Worm (Caenorhabditis elegans) whole organism, L1 larva: ENCODE measurements around the gene srz-31.

Source experiments
- Y116A8C.19 ChIP-seq: sonication (generic microtip); optimal IDR thresholded peaks from 2 replicates; lab custom pipeline; 2016; ENCODE audit warnings: missing compliant biosample characterization, missing genetic modification characterization, borderline replicate concordance
- alr-1 ChIP-seq: fragments of 200-800 bp; sonication (Bioruptor generic); optimal IDR thresholded peaks from 2 replicates; lab custom pipeline; 2018; ENCODE audit warnings: borderline replicate concordance, mild to moderate bottlenecking, missing genetic modification characterization, missing compliant biosample characterization
- ama-1 ChIP-seq: fragments of 150-350 bp; optimal IDR thresholded peaks from 2 replicates; lab custom pipeline; 2014
- ceh-63 ChIP-seq: fragments of 200-800 bp; sonication (Bioruptor generic); optimal IDR thresholded peaks from 2 replicates; lab custom pipeline; 2018; ENCODE audit warnings: mild to moderate bottlenecking, missing genetic modification characterization, missing compliant biosample characterization
- efl-1 ChIP-seq, 4 experiments: fragments of 150-350 bp; optimal IDR thresholded peaks in 3 of 4; peaks in 1 of 4; 1 replicate in 1 of 4; 2 replicates in 3 of 4; lab custom pipeline; 2014; ENCODE audit warnings: missing biosample characterization in 2 of 4, missing genetic modification characterization in 2 of 4, missing genetic modification reagents in 2 of 4
- egl-13 ChIP-seq: sonication (generic microtip); optimal IDR thresholded peaks from 2 replicates; lab custom pipeline; 2016; ENCODE audit warnings: missing genotype, missing genetic modification reagents, missing genetic modification characterization, missing compliant biosample characterization
- egl-27 ChIP-seq, 2 experiments: fragments of 150-350 bp in 1 of 2; sonication (generic microtip); optimal IDR thresholded peaks; 3 replicates each; lab custom pipeline; 2017 to 2018; ENCODE audit warnings: missing biosample characterization in 2 of 2, missing genetic modification characterization in 2 of 2, missing genetic modification reagents in 2 of 2
- fkh-10 ChIP-seq: sonication (generic microtip); optimal IDR thresholded peaks from 2 replicates; lab custom pipeline; 2017; ENCODE audit warnings: missing biosample characterization, missing genetic modification reagents, missing genetic modification characterization
- fkh-8 ChIP-seq: sonication (generic microtip); optimal IDR thresholded peaks from 2 replicates; lab custom pipeline; 2016; ENCODE audit warnings: mild to moderate bottlenecking, missing genetic modification characterization, missing compliant biosample characterization
- fos-1 ChIP-seq: fragments of 150-350 bp; optimal IDR thresholded peaks from 2 replicates; lab custom pipeline; 2014; ENCODE audit warnings: missing biosample characterization, missing genetic modification characterization
- irx-1 ChIP-seq: sonication (generic microtip); optimal IDR thresholded peaks from 2 replicates; lab custom pipeline; 2016; ENCODE audit warnings: missing genetic modification characterization, missing compliant biosample characterization
- isw-1 ChIP-seq: fragments of 200-800 bp; sonication (Bioruptor generic); IDR thresholded peaks from 2 replicates; pipeline ENCODE4 v1.3.6; 2022; ENCODE audit warnings: missing genetic modification characterization, missing compliant biosample characterization
- jun-1 ChIP-seq: fragments of 150-350 bp; optimal IDR thresholded peaks from 2 replicates; lab custom pipeline; 2014; ENCODE audit warnings: missing biosample characterization, missing genetic modification reagents, missing genetic modification characterization
- lin-13 ChIP-seq: fragments of 150-350 bp; optimal IDR thresholded peaks from 2 replicates; lab custom pipeline; 2014; ENCODE audit warnings: missing biosample characterization, missing genetic modification reagents, missing genetic modification characterization
- lin-15B ChIP-seq: fragments of 150-350 bp; sonication (generic microtip); optimal IDR thresholded peaks from 3 replicates; lab custom pipeline; 2014; ENCODE audit warnings: missing biosample characterization, missing genetic modification characterization
- lin-39 ChIP-seq: fragments of 150-350 bp; optimal IDR thresholded peaks from 2 replicates; lab custom pipeline; 2014; ENCODE audit warnings: missing biosample characterization, missing genetic modification reagents, missing genetic modification characterization
- mdl-1 ChIP-seq, 2 experiments: fragments of 150-350 bp; optimal IDR thresholded peaks; 2 replicates each; lab custom pipeline; 2014 to 2017; ENCODE audit warnings: missing biosample characterization in 2 of 2, missing genetic modification characterization in 2 of 2, inconsistent platforms in 1 of 2
- mef-2 ChIP-seq: fragments of 150-350 bp; optimal IDR thresholded peaks from 2 replicates; lab custom pipeline; 2014; ENCODE audit warnings: missing biosample characterization, missing genetic modification characterization
- mep-1 ChIP-seq: fragments of 150-350 bp; optimal IDR thresholded peaks from 2 replicates; lab custom pipeline; 2014; ENCODE audit warnings: missing biosample characterization, missing genetic modification characterization
- nhr-20 ChIP-seq: sonication (generic microtip); optimal IDR thresholded peaks from 2 replicates; lab custom pipeline; 2016; ENCODE audit warnings: mild to moderate bottlenecking, missing genetic modification characterization, missing compliant biosample characterization
- nhr-237 ChIP-seq: fragments of 150-350 bp; optimal IDR thresholded peaks from 2 replicates; lab custom pipeline; 2014; ENCODE audit warnings: missing biosample characterization, missing genetic modification characterization
- nhr-47 ChIP-seq: sonication (generic microtip); optimal IDR thresholded peaks from 2 replicates; lab custom pipeline; 2016; ENCODE audit warnings: mild to moderate bottlenecking, missing genetic modification characterization, moderate library complexity, missing compliant biosample characterization
- nhr-76 ChIP-seq: sonication (generic microtip); optimal IDR thresholded peaks from 2 replicates; lab custom pipeline; 2017; ENCODE audit warnings: missing biosample characterization, missing genetic modification characterization
- nhr-77 ChIP-seq: fragments of 150-350 bp; optimal IDR thresholded peaks from 2 replicates; lab custom pipeline; 2014; ENCODE audit warnings: missing biosample characterization, missing genetic modification characterization
- nhr-90 ChIP-seq: sonication (generic microtip); optimal IDR thresholded peaks from 2 replicates; lab custom pipeline; 2016; ENCODE audit warnings: mild to moderate bottlenecking, missing genetic modification characterization, missing compliant biosample characterization; ENCODE audit not compliant: poor library complexity
- pax-3 ChIP-seq: fragments of 200-800 bp; sonication (Bioruptor generic); optimal IDR thresholded peaks from 2 replicates; lab custom pipeline; 2018; ENCODE audit warnings: mild to moderate bottlenecking, missing genetic modification characterization, moderate library complexity, missing compliant biosample characterization
- rnt-1 ChIP-seq: sonication (generic microtip); optimal IDR thresholded peaks from 2 replicates; lab custom pipeline; 2016; ENCODE audit warnings: mild to moderate bottlenecking, missing genetic modification characterization, moderate library complexity, missing compliant biosample characterization
- skn-1 ChIP-seq: fragments of 150-350 bp; optimal IDR thresholded peaks from 2 replicates; lab custom pipeline; 2014; ENCODE audit warnings: missing biosample characterization, missing genetic modification characterization
- sox-4 ChIP-seq: sonication (generic microtip); optimal IDR thresholded peaks from 2 replicates; lab custom pipeline; 2016; ENCODE audit warnings: missing genetic modification characterization, missing compliant biosample characterization
- sptf-1 ChIP-seq: fragments of 150-350 bp; optimal IDR thresholded peaks from 2 replicates; lab custom pipeline; 2014; ENCODE audit warnings: missing biosample characterization, missing genetic modification characterization
- sup-37 ChIP-seq: fragments of 200-800 bp; sonication (Bioruptor generic); optimal IDR thresholded peaks from 2 replicates; lab custom pipeline; 2018; ENCODE audit warnings: mild to moderate bottlenecking, missing genetic modification characterization, missing compliant biosample characterization
- swsn-7 ChIP-seq: sonication (generic microtip); optimal IDR thresholded peaks from 2 replicates; lab custom pipeline; 2016; ENCODE audit warnings: missing genetic modification characterization, missing compliant biosample characterization
- unc-62 ChIP-seq: fragments of 150-350 bp; optimal IDR thresholded peaks from 2 replicates; lab custom pipeline; 2014; ENCODE audit warnings: missing biosample characterization, missing genetic modification reagents, missing genetic modification characterization
- unc-86 ChIP-seq: sonication (generic microtip); optimal IDR thresholded peaks from 2 replicates; lab custom pipeline; 2016; ENCODE audit warnings: missing genetic modification characterization, missing compliant biosample characterization
- zag-1 ChIP-seq: fragments of 150-350 bp; optimal IDR thresholded peaks from 2 replicates; lab custom pipeline; 2014; ENCODE audit warnings: missing biosample characterization, missing genetic modification characterization
- ztf-11 ChIP-seq, 2 experiments: sonication (generic microtip); optimal IDR thresholded peaks; 2 replicates each; lab custom pipeline; 2016 to 2017; ENCODE audit warnings: missing genetic modification characterization in 2 of 2, missing biosample characterization in 1 of 2, missing compliant biosample characterization in 1 of 2
- ztf-4 ChIP-seq: fragments of 150-350 bp; optimal IDR thresholded peaks from 2 replicates; lab custom pipeline; 2014; ENCODE audit warnings: missing biosample characterization, missing genetic modification characterization

srz-31 gene

DNA sequence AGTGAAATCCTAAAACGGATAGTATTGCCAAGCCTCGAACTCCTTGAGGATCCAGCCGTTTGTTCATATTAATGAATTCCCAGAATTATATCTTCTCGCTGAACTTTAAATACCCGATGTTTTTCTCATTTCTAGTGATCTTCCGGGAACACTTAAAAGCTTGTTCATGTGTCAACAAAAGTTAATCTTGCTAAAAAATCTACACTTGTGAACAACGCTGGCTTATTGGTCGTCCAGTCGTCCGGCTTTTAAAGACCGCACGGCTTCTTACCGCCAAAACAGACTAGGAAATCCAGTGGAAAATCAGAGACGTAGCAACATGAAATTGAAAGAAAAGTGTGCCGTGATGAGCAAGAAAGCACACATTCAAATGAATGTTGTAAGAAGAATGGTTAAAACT, 16.1 kb downstream of the srz-31 start, which contains the start of gene oac-38:
Gene oac-38 (minus strand): TSS at position 101 of the 400 bp plus-strand sequence.
- TF ChIP-seq efl-1 (optimal IDR thresholded peaks at IDR 0.05; lab: Kevin White, UChicago) (no peak), efl-1 (GFP tag; optimal IDR thresholded peaks at IDR 0.05 in 1 of 2; lab: Kevin White, UChicago) (peak in 1 of 2 experiments; percentile 16), mef-2 (tag; lab: Kevin White, UChicago) (no peak)

DNA sequence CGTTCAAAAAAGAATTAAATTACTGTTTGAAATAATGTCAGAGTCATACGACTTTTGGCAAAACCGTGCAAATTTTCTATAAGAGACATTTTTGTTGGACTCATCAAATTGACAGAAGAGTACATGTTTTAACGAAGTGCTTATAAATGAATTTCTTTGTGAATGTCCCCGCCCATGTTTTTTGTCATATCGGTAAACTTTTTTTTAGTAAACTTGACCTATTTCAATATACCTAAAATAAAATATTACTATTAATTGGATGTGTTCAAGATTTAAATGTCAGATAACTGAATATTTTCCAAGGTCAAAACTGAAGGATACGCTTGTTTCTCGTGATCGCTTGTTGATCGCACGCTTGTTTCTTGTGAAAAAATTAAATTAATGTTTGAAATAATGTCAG, 20.9 kb downstream of the srz-31 start, which contains the start of gene R05A10.8:
Gene R05A10.8 (minus strand): TSS at position 101 of the 400 bp plus-strand sequence.
- TF ChIP-seq lin-39 (tag; lab: Kevin White, UChicago) = no peak
- TF ChIP-seq fkh-8 (tag; lab: Kevin White, UChicago) = no peak
- no peak for TF ChIP-seq ztf-11 (tag; optimal IDR thresholded peaks at IDR 0.05; lab: Kevin White, UChicago)
- TF ChIP-seq jun-1 = no peak
- no peak for TF ChIP-seq mep-1 (tag; lab: Kevin White, UChicago)
- no peak for TF ChIP-seq ama-1 (lab: Kevin White, UChicago)
- no peak for TF ChIP-seq rnt-1 (tag; lab: Kevin White, UChicago)
- no peak for TF ChIP-seq swsn-7
- no peak for TF ChIP-seq nhr-76 (tag; lab: Kevin White, UChicago)
- TF ChIP-seq sup-37 (GFP tag; lab: Kevin White, UChicago) = no peak
- TF ChIP-seq sptf-1 (tag; lab: Kevin White, UChicago) = no peak
- TF ChIP-seq fos-1 (tag; lab: Kevin White, UChicago) = no peak
- TF ChIP-seq nhr-90 (tag; lab: Kevin White, UChicago) = no peak
- TF ChIP-seq nhr-77 (tag; lab: Kevin White, UChicago) = no peak
- TF ChIP-seq lin-15B = no peak
- TF ChIP-seq skn-1 (tag; lab: Kevin White, UChicago) = no peak
- no peak for TF ChIP-seq alr-1 (tag; lab: Kevin White, UChicago)
- TF ChIP-seq ceh-63 (GFP tag; lab: Kevin White, UChicago) = no peak
- TF ChIP-seq nhr-20 = no peak
- TF ChIP-seq lin-13 (GFP tag; lab: Kevin White, UChicago) = no peak

DNA sequence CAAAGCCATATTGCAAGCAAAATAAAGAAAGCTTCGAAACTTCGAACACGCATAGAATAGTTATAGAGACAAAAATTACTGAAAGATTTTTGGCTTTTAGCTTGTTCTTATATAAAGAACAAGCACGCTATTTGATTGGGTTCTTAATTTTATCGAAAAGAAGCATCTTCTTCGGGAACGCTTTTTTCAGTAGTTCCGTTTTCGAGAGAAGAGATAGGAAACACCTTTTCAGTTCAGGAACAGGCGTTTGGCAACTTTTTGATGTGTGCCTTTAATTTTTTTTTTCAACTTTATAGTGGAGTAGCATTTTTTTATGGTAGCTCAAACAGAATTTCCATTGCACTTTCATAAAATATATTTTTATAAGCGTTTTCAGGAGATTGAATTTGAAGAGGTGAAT, 25.6 kb downstream of the srz-31 start, which contains the start of gene R05A10.7:
Gene R05A10.7 (minus strand): TSS at position 101 of the 400 bp plus-strand sequence.
- TF ChIP-seq pax-3 (no peak), ama-1 (lab: Kevin White, UChicago) (no peak), irx-1 (no peak), egl-27 (tag; optimal IDR thresholded peaks at IDR 0.05; lab: Kevin White, UChicago) (no peak), nhr-237 (tag; lab: Kevin White, UChicago) (no peak), zag-1 (tag; lab: Kevin White, UChicago) (no peak), isw-1 (GFP tag; lab: Robert Waterston, UW) (no peak), fkh-10 (GFP tag; lab: Kevin White, UChicago) (no peak), Y116A8C.19 (no peak), mef-2 (tag; lab: Kevin White, UChicago) (no peak), ztf-4 (tag; lab: Kevin White, UChicago) (no peak)

DNA sequence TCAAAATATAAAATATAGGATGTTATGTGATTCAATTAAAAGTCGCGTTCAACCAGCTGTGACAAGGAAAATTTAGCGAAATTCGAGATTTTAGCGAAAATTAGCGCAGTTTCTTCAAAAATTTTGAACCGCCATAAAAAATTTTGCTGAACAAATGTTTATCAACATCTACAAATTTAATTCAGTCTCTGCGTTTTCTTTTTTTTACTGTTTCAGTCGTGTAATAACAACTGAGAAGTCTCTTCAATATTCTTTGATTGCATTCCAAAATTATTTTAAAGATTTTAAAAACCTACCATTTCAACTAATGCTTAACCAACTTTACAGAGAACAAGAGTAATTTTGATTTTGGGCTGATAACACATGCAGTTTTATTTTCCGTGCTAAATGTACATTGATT, 26.9 kb downstream of the srz-31 start:
- TF ChIP-seq unc-62 (GFP tag; lab: Kevin White, UChicago) = no peak
- TF ChIP-seq nhr-47 = no peak
- no peak for TF ChIP-seq sox-4 (tag; lab: Kevin White, UChicago)
- no peak for TF ChIP-seq ama-1 (lab: Kevin White, UChicago)
- TF ChIP-seq unc-86 (tag; lab: Kevin White, UChicago) = no peak
- no peak for TF ChIP-seq egl-13
- TF ChIP-seq jun-1 = no peak
- no peak for TF ChIP-seq zag-1 (tag; lab: Kevin White, UChicago)
- no peak for TF ChIP-seq mdl-1 (tag; optimal IDR thresholded peaks at IDR 0.05; lab: Kevin White, UChicago)
- no peak for TF ChIP-seq lin-39 (tag; lab: Kevin White, UChicago)
